Worm (Caenorhabditis elegans) whole organism, L2 larva: Measurements from ENCODE around the gene F41B5.12.

ENCODE experiments used
- C34F6.9 ChIP-seq: fragments of 150-350 bp; optimal IDR thresholded peaks from 2 replicates; lab custom pipeline; 2014; ENCODE audit warnings: missing biosample characterization, missing genetic modification characterization
- F13H6.1 ChIP-seq: sonication (generic microtip); optimal IDR thresholded peaks from 2 replicates; lab custom pipeline; 2016; ENCODE audit warnings: missing genetic modification characterization, missing compliant biosample characterization
- R02D3.7 ChIP-seq: fragments of 150-350 bp; optimal IDR thresholded peaks from 2 replicates; lab custom pipeline; 2014; ENCODE audit warnings: missing biosample characterization, missing genetic modification characterization
- Y55F3AM.14 ChIP-seq: fragments of 200-800 bp; sonication (Bioruptor generic); optimal IDR thresholded peaks from 2 replicates; lab custom pipeline; 2018; ENCODE audit warnings: mild to moderate bottlenecking, missing genetic modification characterization, missing compliant biosample characterization
- ZK546.5 ChIP-seq: sonication (generic microtip); optimal IDR thresholded peaks from 2 replicates; lab custom pipeline; 2017; ENCODE audit warnings: missing biosample characterization, missing genetic modification characterization
- alr-1 ChIP-seq: fragments of 150-350 bp; optimal IDR thresholded peaks from 2 replicates; lab custom pipeline; 2014; ENCODE audit warnings: missing biosample characterization, missing genetic modification characterization
- aly-2 ChIP-seq: fragments of 150-350 bp; optimal IDR thresholded peaks from 2 replicates; lab custom pipeline; 2014; ENCODE audit warnings: missing biosample characterization, missing genetic modification characterization
- blmp-1 ChIP-seq: sonication (generic microtip); optimal IDR thresholded peaks from 2 replicates; lab custom pipeline; 2017; ENCODE audit warnings: missing genetic modification characterization, mild to moderate bottlenecking, missing compliant biosample characterization, antibody characterized with exemption, moderate library complexity; ENCODE audit not compliant: insufficient read depth
- ceh-16 ChIP-seq: fragments of 150-350 bp; optimal IDR thresholded peaks from 2 replicates; lab custom pipeline; 2014; ENCODE audit warnings: missing biosample characterization, missing genetic modification characterization
- ceh-82 ChIP-seq: fragments of 150-350 bp; optimal IDR thresholded peaks from 2 replicates; lab custom pipeline; 2014; ENCODE audit warnings: missing biosample characterization, missing genetic modification characterization
- crh-2 ChIP-seq: sonication (generic microtip); optimal IDR thresholded peaks from 2 replicates; lab custom pipeline; 2017; ENCODE audit warnings: missing biosample characterization, missing genetic modification characterization
- dmd-4 ChIP-seq: sonication (generic microtip); optimal IDR thresholded peaks from 2 replicates; lab custom pipeline; 2017; ENCODE audit warnings: missing biosample characterization, missing genetic modification characterization
- egl-27 ChIP-seq: sonication (generic microtip); optimal IDR thresholded peaks from 3 replicates; lab custom pipeline; 2017; ENCODE audit warnings: missing biosample characterization, missing genetic modification reagents, missing genetic modification characterization
- elt-1 ChIP-seq: fragments of 150-350 bp; optimal IDR thresholded peaks from 2 replicates; lab custom pipeline; 2014; ENCODE audit warnings: missing biosample characterization, missing genetic modification characterization
- elt-3 ChIP-seq: sonication (generic microtip); optimal IDR thresholded peaks from 2 replicates; lab custom pipeline; 2017; ENCODE audit warnings: missing biosample characterization, missing genetic modification characterization
- fos-1 ChIP-seq: fragments of 150-350 bp; optimal IDR thresholded peaks from 2 replicates; lab custom pipeline; 2014; ENCODE audit warnings: missing biosample characterization, missing genetic modification characterization
- gmeb-1 ChIP-seq: fragments of 150-350 bp; optimal IDR thresholded peaks from 2 replicates; lab custom pipeline; 2014; ENCODE audit warnings: missing biosample characterization, missing genetic modification characterization
- lin-11 ChIP-seq: fragments of 150-350 bp; sonication (generic microtip); optimal IDR thresholded peaks from 2 replicates; lab custom pipeline; 2014; ENCODE audit warnings: missing biosample characterization, missing genetic modification characterization, inconsistent platforms, mixed read lengths
- lin-13 ChIP-seq: fragments of 150-350 bp; optimal IDR thresholded peaks from 2 replicates; lab custom pipeline; 2014; ENCODE audit warnings: missing biosample characterization, missing genetic modification reagents, missing genetic modification characterization
- lin-39 ChIP-seq: fragments of 150-350 bp; optimal IDR thresholded peaks from 2 replicates; lab custom pipeline; 2014; ENCODE audit warnings: missing biosample characterization, missing genetic modification reagents, missing genetic modification characterization
- lsy-2 ChIP-seq, 2 experiments: fragments of 150-350 bp in 1 of 2; sonication (generic microtip) in 1 of 2; optimal IDR thresholded peaks; 2 replicates each; lab custom pipeline; 2014 to 2017; ENCODE audit warnings: missing biosample characterization in 2 of 2, missing genetic modification characterization in 2 of 2
- mdl-1 ChIP-seq, 2 experiments: fragments of 150-350 bp in 1 of 2; sonication (generic microtip) in 1 of 2; optimal IDR thresholded peaks; 2 replicates each; lab custom pipeline; 2017; ENCODE audit warnings: missing biosample characterization in 2 of 2, missing genetic modification characterization in 2 of 2
- nhr-10 ChIP-seq: sonication (generic microtip); optimal IDR thresholded peaks from 2 replicates; lab custom pipeline; 2017; ENCODE audit warnings: missing biosample characterization, missing genetic modification characterization
- nhr-11 ChIP-seq: fragments of 150-350 bp; optimal IDR thresholded peaks from 2 replicates; lab custom pipeline; 2014; ENCODE audit warnings: missing biosample characterization, missing genetic modification characterization
- nhr-12 ChIP-seq: fragments of 150-350 bp; optimal IDR thresholded peaks from 2 replicates; lab custom pipeline; 2014; ENCODE audit warnings: missing biosample characterization, missing genetic modification characterization
- nhr-129 ChIP-seq: fragments of 150-350 bp; optimal IDR thresholded peaks from 2 replicates; lab custom pipeline; 2014; ENCODE audit warnings: missing biosample characterization, missing genetic modification characterization
- nhr-21 ChIP-seq: fragments of 150-350 bp; optimal IDR thresholded peaks from 2 replicates; lab custom pipeline; 2014; ENCODE audit warnings: missing biosample characterization, missing genetic modification characterization
- nhr-23 ChIP-seq: fragments of 150-350 bp; optimal IDR thresholded peaks from 2 replicates; lab custom pipeline; 2014; ENCODE audit warnings: missing biosample characterization, missing genetic modification reagents, missing genetic modification characterization
- nhr-237 ChIP-seq: fragments of 150-350 bp; optimal IDR thresholded peaks from 2 replicates; lab custom pipeline; 2014; ENCODE audit warnings: missing biosample characterization, missing genetic modification characterization
- nhr-25 ChIP-seq: fragments of 150-350 bp; sonication (generic microtip); optimal IDR thresholded peaks from 3 replicates; lab custom pipeline; 2014; ENCODE audit warnings: missing biosample characterization, missing genetic modification characterization
- nhr-6 ChIP-seq: fragments of 150-350 bp; optimal IDR thresholded peaks from 2 replicates; lab custom pipeline; 2014; ENCODE audit warnings: missing biosample characterization, missing genetic modification characterization
- nhr-77 ChIP-seq: fragments of 150-350 bp; optimal IDR thresholded peaks from 2 replicates; lab custom pipeline; 2014; ENCODE audit warnings: missing biosample characterization, missing genetic modification characterization
- peb-1 ChIP-seq: fragments of 150-350 bp; optimal IDR thresholded peaks from 2 replicates; lab custom pipeline; 2014; ENCODE audit warnings: missing biosample characterization, missing genetic modification characterization
- sem-4 ChIP-seq: fragments of 150-350 bp; optimal IDR thresholded peaks from 2 replicates; lab custom pipeline; 2014; ENCODE audit warnings: missing biosample characterization, missing genetic modification reagents, missing genetic modification characterization
- skn-1 ChIP-seq: sonication (generic microtip); optimal IDR thresholded peaks from 2 replicates; lab custom pipeline; 2017; ENCODE audit warnings: missing biosample characterization, missing genetic modification characterization
- sma-3 ChIP-seq: sonication (generic microtip); optimal IDR thresholded peaks from 2 replicates; lab custom pipeline; 2016; ENCODE audit warnings: missing genetic modification reagents, missing genetic modification characterization, missing compliant biosample characterization
- sma-9 ChIP-seq, 2 experiments: fragments of 150-350 bp in 1 of 2; sonication (generic microtip) in 1 of 2; optimal IDR thresholded peaks; 2 replicates each; lab custom pipeline; 2014 to 2016; ENCODE audit warnings: missing genetic modification characterization in 2 of 2, mild to moderate bottlenecking in 1 of 2, missing biosample characterization in 1 of 2, missing compliant biosample characterization in 1 of 2, missing genetic modification reagents in 1 of 2, moderate library complexity in 1 of 2
- unc-55 ChIP-seq: fragments of 150-350 bp; sonication (generic microtip); optimal IDR thresholded peaks from 3 replicates; lab custom pipeline; 2014; ENCODE audit warnings: missing biosample characterization, missing genetic modification reagents, missing genetic modification characterization
- ztf-1 ChIP-seq: fragments of 200-800 bp; sonication (Bioruptor generic); conservative IDR thresholded peaks from 2 replicates; pipeline ENCODE4 v1.3.6; 2022; ENCODE audit warnings: missing genetic modification characterization, missing compliant biosample characterization
- ztf-11 ChIP-seq: sonication (generic microtip); optimal IDR thresholded peaks from 2 replicates; lab custom pipeline; 2017; ENCODE audit warnings: missing biosample characterization, missing genetic modification characterization
- ztf-4 ChIP-seq: fragments of 150-350 bp; optimal IDR thresholded peaks from 2 replicates; lab custom pipeline; 2014; ENCODE audit warnings: missing biosample characterization, missing genetic modification characterization

F41B5.12 gene

DNA sequence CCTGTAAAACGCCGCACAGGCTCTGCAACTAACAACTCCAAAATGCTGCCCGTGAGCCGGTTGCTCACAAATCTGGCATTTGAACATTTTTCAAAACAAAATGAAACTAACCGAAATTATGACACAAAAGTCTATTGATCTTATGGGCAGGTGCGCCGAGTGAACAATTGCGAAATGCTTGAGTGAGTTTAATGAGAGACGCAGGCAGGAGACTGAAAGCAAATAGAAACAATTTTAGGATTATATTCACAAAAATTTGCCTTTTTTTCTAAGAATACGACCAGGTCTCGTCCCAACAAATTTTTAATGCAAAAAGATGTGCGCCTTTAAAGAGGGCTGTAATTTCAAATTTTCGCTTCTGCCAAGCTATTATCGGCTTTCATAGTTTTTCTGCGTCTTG is 3.7 kb downstream of the F41B5.12 start, which contains the start of gene nhr-183:
nhr-183 (minus strand) TSS at position 180 of the 400 bp plus-strand sequence.
- no peak for TF ChIP-seq nhr-77 (tag; lab: Kevin White, UChicago)
- no peak for TF ChIP-seq ceh-16
- TF ChIP-seq skn-1 (tag; lab: Kevin White, UChicago) = no peak
- no peak for TF ChIP-seq lin-13 (GFP tag; lab: Kevin White, UChicago)
- no peak for TF ChIP-seq Y55F3AM.14
- TF ChIP-seq F13H6.1 (tag; lab: Kevin White, UChicago) = no peak
- TF ChIP-seq sem-4 (tag; lab: Kevin White, UChicago) = no peak
- TF ChIP-seq nhr-237 (tag; lab: Kevin White, UChicago) = no peak
- TF ChIP-seq fos-1 (tag; lab: Kevin White, UChicago) = no peak
- TF ChIP-seq C34F6.9 = no peak
- TF ChIP-seq gmeb-1 (tag; lab: Kevin White, UChicago) = no peak
- no peak for TF ChIP-seq egl-27 (tag; lab: Kevin White, UChicago)
- TF ChIP-seq peb-1 (tag; lab: Kevin White, UChicago) = no peak
- no peak for TF ChIP-seq ceh-82
- no peak for TF ChIP-seq nhr-6 (tag; lab: Kevin White, UChicago)
- TF ChIP-seq, all 48 proteins: peak for 0

DNA sequence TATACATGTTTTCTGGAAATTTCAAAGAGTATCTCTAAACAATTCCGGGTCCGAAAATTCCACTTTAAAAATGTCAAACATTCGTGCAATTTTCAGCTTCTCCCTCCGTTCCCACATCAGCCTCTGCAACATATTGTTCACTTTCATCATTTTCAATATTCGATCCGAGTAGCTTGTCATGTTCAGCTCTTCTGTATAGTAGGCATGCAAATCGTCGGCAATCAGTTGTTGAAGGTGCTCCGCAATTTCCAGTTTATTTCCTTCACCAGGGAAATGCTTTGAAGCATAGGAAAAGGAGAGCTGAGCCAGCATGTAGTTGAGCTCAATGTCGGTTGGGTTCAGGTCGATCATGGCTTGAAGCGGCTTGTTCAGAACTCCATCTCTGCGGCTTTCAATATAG is 4.2 kb downstream of the F41B5.12 start:
- no peak for TF ChIP-seq blmp-1 (tag; lab: Kevin White, UChicago)
- no peak for TF ChIP-seq dmd-4
- no peak for TF ChIP-seq crh-2 (tag; lab: Kevin White, UChicago)
- no peak for TF ChIP-seq nhr-10 (tag; lab: Kevin White, UChicago)
- TF ChIP-seq fos-1 (tag; lab: Kevin White, UChicago) = no peak
- no peak for TF ChIP-seq Y55F3AM.14
- TF ChIP-seq elt-1 (tag; lab: Kevin White, UChicago) = no peak
- TF ChIP-seq nhr-21 (tag; lab: Kevin White, UChicago) = no peak
- no peak for TF ChIP-seq ceh-82
- no peak for TF ChIP-seq mdl-1 (tag; optimal IDR thresholded peaks at IDR 0.05; lab: Kevin White, UChicago)
- TF ChIP-seq ztf-11 = no peak
- TF ChIP-seq R02D3.7 (tag; lab: Kevin White, UChicago) = no peak
- no peak for TF ChIP-seq nhr-77 (tag; lab: Kevin White, UChicago)
- no peak for TF ChIP-seq nhr-129 (tag; lab: Kevin White, UChicago)
- no peak for TF ChIP-seq alr-1 (tag; lab: Kevin White, UChicago)
- no peak for TF ChIP-seq ztf-4
- TF ChIP-seq aly-2 = no peak
- no peak for TF ChIP-seq sma-3 (GFP tag; lab: Kevin White, UChicago)
- no peak for TF ChIP-seq ZK546.5 (tag; lab: Kevin White, UChicago)
- TF ChIP-seq peb-1 (tag; lab: Kevin White, UChicago) = no peak

DNA sequence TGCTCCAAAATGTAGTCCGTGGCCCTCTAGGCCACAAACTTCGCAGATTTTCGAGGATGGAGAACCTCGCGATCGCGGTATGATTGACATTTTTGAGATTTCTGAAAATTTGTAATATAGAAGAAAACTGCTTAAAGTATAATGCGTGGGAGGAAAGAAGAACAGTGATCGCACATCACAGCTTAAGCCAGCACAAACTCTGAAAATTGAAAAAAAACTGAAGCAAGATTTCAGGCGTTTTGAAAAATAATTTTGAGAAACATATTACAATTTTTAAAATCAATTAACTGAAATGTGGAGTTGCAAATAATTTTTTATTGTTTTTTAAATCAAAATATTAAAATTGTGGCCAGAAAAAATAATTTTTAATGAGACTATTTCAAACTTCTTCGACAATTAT is 6.2 kb downstream of the F41B5.12 start, which contains the start of gene nhr-275:
nhr-275 (minus strand) TSS at position 101 of the 400 bp plus-strand sequence.
- TF ChIP-seq blmp-1 (tag; lab: Kevin White, UChicago) (no peak), lin-11 (no peak), C34F6.9 (no peak)

DNA sequence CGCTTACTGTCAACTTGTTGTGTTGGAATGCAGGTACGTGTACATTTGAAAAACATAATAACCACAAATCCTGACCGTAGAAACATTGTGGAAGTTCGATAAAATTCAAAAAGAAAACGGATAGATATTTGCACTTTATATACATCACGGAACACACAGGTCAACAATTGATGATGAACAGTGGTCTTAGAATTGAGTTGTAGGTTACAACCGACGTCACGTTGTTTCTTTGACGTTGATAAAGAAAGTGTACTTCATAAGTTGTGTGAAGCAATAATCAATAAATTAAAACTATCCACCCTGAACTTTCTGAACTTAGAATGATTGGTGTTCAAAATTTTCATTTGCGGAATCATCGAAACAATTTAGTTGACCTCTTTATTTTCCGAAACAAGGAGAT is 11.0 kb downstream of the F41B5.12 start, which contains the start of gene Y5H2A.1:
Y5H2A.1 (minus strand) TSS at position 101 of the 400 bp plus-strand sequence.
- TF ChIP-seq ceh-82 = no peak
- no peak for TF ChIP-seq nhr-10 (tag; lab: Kevin White, UChicago)
- TF ChIP-seq lin-39 (tag; lab: Kevin White, UChicago) = no peak
- TF ChIP-seq ceh-16 = no peak
- no peak for TF ChIP-seq C34F6.9
- no peak for TF ChIP-seq Y55F3AM.14
- TF ChIP-seq peb-1 (tag; lab: Kevin White, UChicago) = no peak
- no peak for TF ChIP-seq nhr-23
- no peak for TF ChIP-seq elt-3 (tag; lab: Kevin White, UChicago)
- no peak for TF ChIP-seq aly-2
- no peak for TF ChIP-seq unc-55
- TF ChIP-seq alr-1 (tag; lab: Kevin White, UChicago) = no peak
- TF ChIP-seq, all 48 proteins: peak for 0

DNA sequence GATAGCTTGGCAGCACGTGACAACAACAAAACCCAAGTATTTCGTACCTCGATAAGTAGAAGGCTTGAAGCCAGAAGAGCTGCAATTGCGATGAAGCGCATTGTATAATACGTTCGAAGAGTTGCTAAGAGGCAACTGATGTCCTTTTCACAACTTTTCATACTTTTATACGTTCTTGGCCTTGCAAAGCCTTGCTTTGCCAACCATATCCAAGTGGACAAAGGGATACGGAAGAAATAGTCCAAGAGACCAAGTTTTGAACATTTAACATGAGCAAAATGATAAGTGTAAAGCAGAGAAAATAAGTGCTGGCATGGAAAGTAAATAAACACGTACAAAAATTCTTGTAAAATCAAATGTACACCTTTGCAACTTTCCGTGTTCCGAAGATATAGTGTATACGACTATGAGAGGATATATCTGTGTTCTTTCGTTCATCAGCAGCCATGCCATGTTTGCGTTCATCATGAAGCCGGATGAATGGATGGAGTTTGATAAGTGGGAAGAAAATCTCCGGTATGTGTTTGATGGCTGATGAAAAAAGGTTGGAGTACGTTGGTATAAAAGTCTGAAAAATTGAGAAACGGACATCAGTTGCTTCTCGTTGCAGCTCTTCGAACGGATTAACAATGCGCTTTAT is 13.6 kb downstream of the F41B5.12 start, which contains the start of the genes Y5H2A.4 and abu-4:
Y5H2A.4 (minus strand) TSS at position 101 of the 640 bp plus-strand sequence.
abu-4 (plus strand) TSS at position 590 of the 640 bp plus-strand sequence.
- TF ChIP-seq ztf-1 (GFP tag; lab: Robert Waterston, UW) = no peak
- no peak for TF ChIP-seq crh-2 (tag; lab: Kevin White, UChicago)
- no peak for TF ChIP-seq alr-1 (tag; lab: Kevin White, UChicago)
- no peak for TF ChIP-seq nhr-23
- TF ChIP-seq elt-1 (tag; lab: Kevin White, UChicago) = no peak
- TF ChIP-seq nhr-11 = no peak
- TF ChIP-seq blmp-1 (tag; lab: Kevin White, UChicago) = no peak
- TF ChIP-seq unc-55 = no peak
- TF ChIP-seq nhr-12 (tag; lab: Kevin White, UChicago) = no peak
- no peak for TF ChIP-seq peb-1 (tag; lab: Kevin White, UChicago)
- no peak for TF ChIP-seq lin-13 (GFP tag; lab: Kevin White, UChicago)
- TF ChIP-seq dmd-4 = no peak
- TF ChIP-seq sem-4 (tag; lab: Kevin White, UChicago) = no peak
- TF ChIP-seq sma-9 (GFP tag; optimal IDR thresholded peaks at IDR 0.05; lab: Kevin White, UChicago) = no peak
- no peak for TF ChIP-seq sma-9 (tag; optimal IDR thresholded peaks at IDR 0.05; lab: Kevin White, UChicago)
- TF ChIP-seq nhr-25 (tag; lab: Kevin White, UChicago) = no peak
- TF ChIP-seq lsy-2 (tag; optimal IDR thresholded peaks at IDR 0.05; lab: Kevin White, UChicago) = no peak
- no peak for TF ChIP-seq lin-39 (tag; lab: Kevin White, UChicago)
